5 fruit fly cellular contexts compared by ENCODE assay signal in the genomic region with DNA sequence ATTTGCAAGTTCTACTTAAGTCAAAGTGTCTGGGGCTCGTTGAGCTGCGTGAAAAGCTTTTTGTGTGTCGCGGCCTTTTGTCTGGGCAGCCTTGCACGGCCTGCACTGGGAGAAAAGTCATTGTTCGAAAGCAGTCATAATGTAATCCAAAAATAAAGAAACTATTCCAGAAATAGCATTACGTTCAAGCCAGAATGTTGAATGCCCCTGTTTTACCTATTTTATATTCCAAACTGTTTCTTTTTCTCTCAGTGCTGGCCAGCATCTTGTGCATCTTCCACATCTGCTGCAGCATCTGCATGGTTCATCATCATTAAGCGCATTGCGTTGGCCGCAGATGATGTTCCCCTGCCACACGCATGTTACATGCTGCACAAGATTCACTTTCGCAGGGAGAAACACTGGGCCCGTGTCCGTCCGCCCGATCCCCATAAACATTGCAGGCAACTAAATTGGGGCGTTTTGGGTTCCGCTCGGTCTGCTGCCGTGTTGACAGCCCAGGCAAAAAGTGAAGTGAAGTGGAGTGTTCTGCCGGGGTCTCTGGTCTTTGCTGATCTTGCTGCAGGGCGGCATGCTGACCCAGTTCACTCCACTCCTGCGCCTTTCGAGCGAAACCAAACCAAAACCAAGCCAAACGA.
TF ChIP-seq lines count a peak whose summit lies in the region.

No protein-coding gene starts in this region.

- TF ChIP-seq CTCF in whole organism, embryonic (GFP tag; optimal IDR thresholded peaks at IDR 0.05; lab: Kevin White, UChicago), result no peak

TF ChIP-seq in whole organism, 6 proteins besides CTCF, POLR2A, EP300 and RAD21:
- TF ChIP-seq EcR (GFP tag; optimal IDR thresholded peaks at IDR 0.05; lab: Kevin White, UChicago), result no peak
- TF ChIP-seq pan (optimal IDR thresholded peaks at IDR 0.05; lab: Kevin White, UChicago), result no peak
- TF ChIP-seq usp (GFP tag; optimal IDR thresholded peaks at IDR 0.05; lab: Kevin White, UChicago), result no peak
- peak; percentile 39 for TF ChIP-seq Dll (optimal IDR thresholded peaks at IDR 0.05; lab: Kevin White, UChicago)
- no peak for TF ChIP-seq psq (optimal IDR thresholded peaks at IDR 0.05; lab: Kevin White, UChicago)
- TF ChIP-seq CG8478 (optimal IDR thresholded peaks at IDR 0.05; lab: Kevin White, UChicago), result no peak

TF ChIP-seq in whole organism, embryonic, 481 proteins besides CTCF, POLR2A, EP300 and RAD21 (continues in another document):
- TF ChIP-seq sna (GFP tag; IDR thresholded peaks at IDR 0.05; lab: Robert Waterston, UW; ENCODE audit: partially characterized antibody) (no peak), CG6683 (GFP tag; optimal IDR thresholded peaks at IDR 0.05; lab: Kevin White, UChicago) (no peak), Asciz (GFP tag; optimal IDR thresholded peaks at IDR 0.05; lab: Kevin White, UChicago) (peak; percentile 19), ssp (GFP tag; IDR thresholded peaks at IDR 0.05; lab: Robert Waterston, UW) (peak; percentile 25; the same call in 1 of the 2 replicates), Dp (GFP tag; optimal IDR thresholded peaks at IDR 0.05; lab: Kevin White, UChicago) (no peak), Elba2 (GFP tag; optimal IDR thresholded peaks at IDR 0.05; lab: Kevin White, UChicago) (no peak), lab (GFP tag; optimal IDR thresholded peaks at IDR 0.05; lab: Kevin White, UChicago) (peak; percentile 24), CG16813 (GFP tag; IDR thresholded peaks at IDR 0.05; lab: Robert Waterston, UW; ENCODE audit: partially characterized antibody) (no peak), psq (GFP tag; optimal IDR thresholded peaks at IDR 0.05; lab: Kevin White, UChicago) (no peak), Lpt (GFP tag; optimal IDR thresholded peaks at IDR 0.05; lab: Kevin White, UChicago) (no peak), CG4617 (GFP tag; optimal IDR thresholded peaks at IDR 0.05; lab: Kevin White, UChicago; ENCODE audit: borderline replicate concordance) (peak; percentile 7), Awh (GFP tag; IDR thresholded peaks at IDR 0.05; lab: Robert Waterston, UW) (peak; percentile 74; the same call in 1 of the 2 replicates), ci (GFP tag; IDR thresholded peaks at IDR 0.05; lab: Robert Waterston, UW) (peak; percentile 89), org-1 (GFP tag; optimal IDR thresholded peaks at IDR 0.05; lab: Kevin White, UChicago) (peak; percentile 26), CG4282 (GFP tag; optimal IDR thresholded peaks at IDR 0.05; lab: Kevin White, UChicago) (no peak), Adf1 (GFP tag; IDR thresholded peaks at IDR 0.05; lab: Robert Waterston, UW) (no peak), fd102C (GFP tag; optimal IDR thresholded peaks at IDR 0.05; lab: Kevin White, UChicago) (no peak), slp2 (GFP tag; optimal IDR thresholded peaks at IDR 0.05; lab: Kevin White, UChicago) (peak; percentile 52), MESR4 (GFP tag; optimal IDR thresholded peaks at IDR 0.05; lab: Kevin White, UChicago) (no peak)

TF ChIP-seq in whole organism, prepupa, 60 proteins besides CTCF, POLR2A, EP300 and RAD21 (continues in another document):
- TF ChIP-seq CG11902 (GFP tag; optimal IDR thresholded peaks at IDR 0.05; lab: Kevin White, UChicago), result peak; percentile 91
- TF ChIP-seq Blimp-1 (GFP tag; optimal IDR thresholded peaks at IDR 0.05; lab: Kevin White, UChicago), result peak; percentile 98
- peak; percentile 93 for TF ChIP-seq cyc (GFP tag; optimal IDR thresholded peaks at IDR 0.05; lab: Kevin White, UChicago)
- TF ChIP-seq CG1621 (tag; optimal IDR thresholded peaks at IDR 0.05; lab: Kevin White, UChicago), result peak; percentile 94
- peak; percentile 94 for TF ChIP-seq Met (GFP tag; optimal IDR thresholded peaks at IDR 0.05; lab: Kevin White, UChicago)
- TF ChIP-seq salr (GFP tag; optimal IDR thresholded peaks at IDR 0.05; lab: Kevin White, UChicago), result peak; percentile 73 to 87
- peak; percentile 92 for TF ChIP-seq CG10631 (GFP tag; optimal IDR thresholded peaks at IDR 0.05; lab: Kevin White, UChicago)
- TF ChIP-seq Sox15 (GFP tag; optimal IDR thresholded peaks at IDR 0.05; lab: Kevin White, UChicago), result peak; percentile 88
- TF ChIP-seq CG3919 (GFP tag; optimal IDR thresholded peaks at IDR 0.05; lab: Kevin White, UChicago), result peak; percentile 96
- peak; percentile 95 for TF ChIP-seq CG6792 (GFP tag; optimal IDR thresholded peaks at IDR 0.05; lab: Kevin White, UChicago)
- TF ChIP-seq spab (GFP tag; optimal IDR thresholded peaks at IDR 0.05; lab: Kevin White, UChicago), result peak; percentile 94
- peak; percentile 91 for TF ChIP-seq dsx (GFP tag; optimal IDR thresholded peaks at IDR 0.05; lab: Kevin White, UChicago; ENCODE audit: poor library complexity, severe bottlenecking)
- peak; percentile 94 for TF ChIP-seq Hr39 (GFP tag; optimal IDR thresholded peaks at IDR 0.05; lab: Kevin White, UChicago)
- TF ChIP-seq CG9139 (GFP tag; optimal IDR thresholded peaks at IDR 0.05; lab: Kevin White, UChicago), result peak; percentile 90
- TF ChIP-seq Eip78C (GFP tag; lab: Kevin White, UChicago), result peak; percentile 99
- peak; percentile 93 for TF ChIP-seq CG10669 (GFP tag; optimal IDR thresholded peaks at IDR 0.05; lab: Kevin White, UChicago)
- TF ChIP-seq eg (GFP tag; IDR thresholded peaks at IDR 0.05; lab: Robert Waterston, UW), result peak; percentile 75
- peak; percentile 94 for TF ChIP-seq CG31627 (GFP tag; optimal IDR thresholded peaks at IDR 0.05; lab: Kevin White, UChicago)
- TF ChIP-seq esn (GFP tag; optimal IDR thresholded peaks at IDR 0.05; lab: Kevin White, UChicago), result peak; percentile 95
- TF ChIP-seq OdsH (GFP tag; optimal IDR thresholded peaks at IDR 0.05; lab: Kevin White, UChicago), result peak; percentile 94

TF ChIP-seq in whole organism, pupa, 21 proteins besides CTCF, POLR2A, EP300 and RAD21:
- TF ChIP-seq CG4496 (GFP tag; IDR thresholded peaks at IDR 0.05; lab: Robert Waterston, UW) (peak; percentile 91), fd96Ca (GFP tag; IDR thresholded peaks at IDR 0.05; lab: Robert Waterston, UW) (peak; percentile 83), Snoo (tag; optimal IDR thresholded peaks at IDR 0.05; lab: Kevin White, UChicago) (peak; percentile 92), CG34367 (tag; optimal IDR thresholded peaks at IDR 0.05; lab: Kevin White, UChicago) (peak; percentile 94), CG9948 (tag; optimal IDR thresholded peaks at IDR 0.05; lab: Kevin White, UChicago) (peak; percentile 93), CG32121 (GFP tag; IDR thresholded peaks at IDR 0.05; lab: Robert Waterston, UW) (peak; percentile 52; the same call in 1 of the 2 replicates), Pif1B (GFP tag; optimal IDR thresholded peaks at IDR 0.05; lab: Kevin White, UChicago) (peak; percentile 85), D1 (tag; optimal IDR thresholded peaks at IDR 0.05; lab: Kevin White, UChicago) (peak; percentile 73), CG15710 (tag; optimal IDR thresholded peaks at IDR 0.05; lab: Kevin White, UChicago) (peak; percentile 93), CG14655 (GFP tag; optimal IDR thresholded peaks at IDR 0.05; lab: Kevin White, UChicago) (peak; percentile 84), CG12605 (GFP tag; IDR thresholded peaks at IDR 0.05; lab: Robert Waterston, UW) (peak; percentile 66), CG8301 (tag; optimal IDR thresholded peaks at IDR 0.05; lab: Kevin White, UChicago) (peak; percentile 76), CG8159 (tag; optimal IDR thresholded peaks at IDR 0.05; lab: Kevin White, UChicago) (peak; percentile 93), CG17806 (tag; optimal IDR thresholded peaks at IDR 0.05; lab: Kevin White, UChicago) (peak; percentile 94), CG13204 (GFP tag; optimal IDR thresholded peaks at IDR 0.05; lab: Kevin White, UChicago) (peak; percentile 89), Pif1A (GFP tag; optimal IDR thresholded peaks at IDR 0.05; lab: Kevin White, UChicago) (peak; percentile 88), CG10348 (GFP tag; IDR thresholded peaks at IDR 0.05; lab: Robert Waterston, UW) (no peak), Ets98B (GFP tag; IDR thresholded peaks at IDR 0.05; lab: Robert Waterston, UW) (peak; percentile 75), EcR (GFP tag; optimal IDR thresholded peaks at IDR 0.05; lab: Kevin White, UChicago) (peak; percentile 40), rn (GFP tag; IDR thresholded peaks at IDR 0.05; lab: Robert Waterston, UW) (peak; percentile 83), gl (tag; optimal IDR thresholded peaks at IDR 0.05; lab: Kevin White, UChicago) (peak; percentile 89)

TF ChIP-seq in whole organism, wandering third instar larva, 38 proteins besides CTCF, POLR2A, EP300 and RAD21 (continues in another document):
- peak; percentile 92 for TF ChIP-seq br (GFP tag; optimal IDR thresholded peaks at IDR 0.05; lab: Kevin White, UChicago)
- TF ChIP-seq Mio (GFP tag; optimal IDR thresholded peaks at IDR 0.05; lab: Kevin White, UChicago), result no peak
- peak; percentile 25 for TF ChIP-seq Dif (GFP tag; optimal IDR thresholded peaks at IDR 0.05; lab: Kevin White, UChicago; ENCODE audit: partially characterized antibody)
- no peak for TF ChIP-seq usp (GFP tag; optimal IDR thresholded peaks at IDR 0.05; lab: Kevin White, UChicago)
- peak; percentile 79 for TF ChIP-seq dmrt93B (GFP tag; optimal IDR thresholded peaks at IDR 0.05; lab: Kevin White, UChicago)
- no peak for TF ChIP-seq sv (GFP tag; optimal IDR thresholded peaks at IDR 0.05; lab: Kevin White, UChicago)
- peak; percentile 92 for TF ChIP-seq ey (GFP tag; optimal IDR thresholded peaks at IDR 0.05; lab: Kevin White, UChicago)
- peak; percentile 79 for TF ChIP-seq Jra (GFP tag; optimal IDR thresholded peaks at IDR 0.05; lab: Kevin White, UChicago)
- no peak for TF ChIP-seq jim (GFP tag; optimal IDR thresholded peaks at IDR 0.05; lab: Kevin White, UChicago)
- TF ChIP-seq psq (GFP tag; optimal IDR thresholded peaks at IDR 0.05; lab: Kevin White, UChicago), result peak; percentile 81
- TF ChIP-seq rgr (GFP tag; optimal IDR thresholded peaks at IDR 0.05; lab: Kevin White, UChicago), result peak; percentile 91
- peak; percentile 65 for TF ChIP-seq dsf (GFP tag; optimal IDR thresholded peaks at IDR 0.05; lab: Kevin White, UChicago; ENCODE audit: borderline replicate concordance)
- TF ChIP-seq brk (GFP tag; optimal IDR thresholded peaks at IDR 0.05; lab: Kevin White, UChicago), result peak; percentile 67
- TF ChIP-seq pan (optimal IDR thresholded peaks at IDR 0.05; lab: Kevin White, UChicago), result no peak
- TF ChIP-seq CG9705 (GFP tag; optimal IDR thresholded peaks at IDR 0.05; lab: Kevin White, UChicago), result peak; percentile 71
- peak; percentile 56 for TF ChIP-seq Hr83 (GFP tag; optimal IDR thresholded peaks at IDR 0.05; lab: Kevin White, UChicago; ENCODE audit: poor library complexity, severe bottlenecking)
- TF ChIP-seq OdsH (GFP tag; optimal IDR thresholded peaks at IDR 0.05; lab: Kevin White, UChicago), result peak; percentile 89
- no peak for TF ChIP-seq dl (GFP tag; optimal IDR thresholded peaks at IDR 0.05; lab: Kevin White, UChicago; ENCODE audit: insufficient read depth in 1 of 2, partially characterized antibody in 2 of 2)
- peak; percentile 64 for TF ChIP-seq CrebA (GFP tag; optimal IDR thresholded peaks at IDR 0.05; lab: Kevin White, UChicago; ENCODE audit: borderline replicate concordance)
- TF ChIP-seq lola (GFP tag; optimal IDR thresholded peaks at IDR 0.05; lab: Kevin White, UChicago), result no peak
- TF ChIP-seq tai (GFP tag; optimal IDR thresholded peaks at IDR 0.05; lab: Kevin White, UChicago), result peak; percentile 88
- peak; percentile 62 for TF ChIP-seq GATAd (GFP tag; optimal IDR thresholded peaks at IDR 0.05; lab: Kevin White, UChicago)
- peak in 1 of 2 experiments; percentile 89 for TF ChIP-seq foxo (GFP tag; optimal IDR thresholded peaks at IDR 0.05; lab: Kevin White, UChicago)
